Fruit fly (Drosophila melanogaster) whole organism, embryonic: Measurements from ENCODE around the gene bun.

Experiments used
- BtbVII ChIP-seq: fragments of 200-800 bp; sonication (Bioruptor generic); optimal IDR thresholded peaks from 3 replicates; lab custom pipeline; 2017; ENCODE audit warnings: missing biosample characterization, mild to moderate bottlenecking, missing genetic modification characterization
- CG10543 ChIP-seq: fragments of 200-800 bp; sonication (Bioruptor generic); optimal IDR thresholded peaks from 3 replicates; lab custom pipeline; 2017; ENCODE audit warnings: missing biosample characterization, mild to moderate bottlenecking, missing genetic modification characterization, moderate library complexity
- CG10959 ChIP-seq: fragments of 200-800 bp; sonication (Bioruptor generic); IDR thresholded peaks from 2 replicates; pipeline ENCODE4 v1.3.6; 2022; ENCODE audit warnings: missing biosample characterization, missing genetic modification characterization
- CG11398 ChIP-seq: fragments of 200-800 bp; sonication (Bioruptor generic); optimal IDR thresholded peaks from 2 replicates; lab custom pipeline; 2016; ENCODE audit warnings: missing biosample characterization, missing genetic modification characterization
- CG12104 ChIP-seq: fragments of 200-800 bp; sonication (Bioruptor generic); optimal IDR thresholded peaks from 3 replicates; lab custom pipeline; 2016; ENCODE audit warnings: missing biosample characterization, missing genetic modification characterization
- CG13624 ChIP-seq: fragments of 200-800 bp; sonication (Bioruptor generic); optimal IDR thresholded peaks from 2 replicates; lab custom pipeline; 2016; ENCODE audit warnings: missing biosample characterization, missing genetic modification characterization
- CG13894 ChIP-seq: fragments of 200-800 bp; sonication (Bioruptor generic); optimal IDR thresholded peaks from 3 replicates; lab custom pipeline; 2018; ENCODE audit warnings: missing biosample characterization, mild to moderate bottlenecking, missing genetic modification characterization, moderate library complexity
- CG17328 ChIP-seq: fragments of 200-800 bp; sonication (Bioruptor generic); IDR thresholded peaks from 2 replicates; pipeline ENCODE4 v1.3.6; 2022; ENCODE audit warnings: missing biosample characterization, missing genetic modification characterization
- CG17612 ChIP-seq: fragments of 200-800 bp; sonication (Bioruptor generic); IDR thresholded peaks from 2 replicates; pipeline ENCODE4 v1.3.6; 2022; ENCODE audit warnings: missing biosample characterization, missing genetic modification characterization
- CG1792 ChIP-seq: fragments of 200-800 bp; sonication (Bioruptor generic); optimal IDR thresholded peaks from 2 replicates; lab custom pipeline; 2016; ENCODE audit warnings: missing biosample characterization, missing genetic modification characterization
- CG18764 ChIP-seq: fragments of 200-800 bp; sonication (Bioruptor generic); optimal IDR thresholded peaks from 3 replicates; lab custom pipeline; 2016; ENCODE audit warnings: missing biosample characterization, missing genetic modification characterization
- CG2129 ChIP-seq: fragments of 200-800 bp; sonication (Bioruptor generic); IDR thresholded peaks from 2 replicates; pipeline ENCODE4 v1.3.6; 2022; ENCODE audit warnings: missing biosample characterization, missing genetic modification characterization; ENCODE audit not compliant: partially characterized antibody
- CG31365 ChIP-seq: fragments of 200-800 bp; sonication (Bioruptor generic); optimal IDR thresholded peaks from 2 replicates; lab custom pipeline; 2018; ENCODE audit warnings: missing biosample characterization, mild to moderate bottlenecking, missing genetic modification characterization
- CG31441 ChIP-seq: fragments of 200-800 bp; sonication (Bioruptor generic); IDR thresholded peaks from 2 replicates; pipeline ENCODE4 v1.3.6; 2022; ENCODE audit warnings: missing biosample characterization, missing genetic modification characterization
- CG3281 ChIP-seq: fragments of 200-800 bp; sonication (Bioruptor generic); optimal IDR thresholded peaks from 3 replicates; lab custom pipeline; 2017; ENCODE audit warnings: missing biosample characterization, mild to moderate bottlenecking, missing genetic modification characterization
- CG33557 ChIP-seq: fragments of 200-800 bp; sonication (Bioruptor generic); optimal IDR thresholded peaks from 2 replicates; lab custom pipeline; 2019; ENCODE audit warnings: missing biosample characterization, mild to moderate bottlenecking, missing genetic modification characterization, moderate library complexity
- CG4820 ChIP-seq: fragments of 200-800 bp; sonication (Bioruptor generic); optimal IDR thresholded peaks from 3 replicates; lab custom pipeline; 2016; ENCODE audit warnings: missing biosample characterization, missing genetic modification characterization
- CG6854 ChIP-seq: fragments of 200-800 bp; sonication (Bioruptor generic); optimal IDR thresholded peaks from 3 replicates; lab custom pipeline; 2017; ENCODE audit warnings: missing biosample characterization, mild to moderate bottlenecking, missing genetic modification characterization
- CG8281 ChIP-seq: fragments of 200-800 bp; sonication (Bioruptor generic); optimal IDR thresholded peaks from 2 replicates; lab custom pipeline; 2018; ENCODE audit warnings: missing biosample characterization, mild to moderate bottlenecking, missing genetic modification characterization, moderate library complexity
- CG8944 ChIP-seq: fragments of 200-800 bp; sonication (Bioruptor generic); optimal IDR thresholded peaks from 3 replicates; lab custom pipeline; 2016; ENCODE audit warnings: missing biosample characterization, missing genetic modification characterization
- CoRest ChIP-seq: fragments of 200-800 bp; sonication (Bioruptor generic); optimal IDR thresholded peaks from 3 replicates; lab custom pipeline; 2018; ENCODE audit warnings: missing biosample characterization, mild to moderate bottlenecking, missing genetic modification characterization, moderate library complexity
- Deaf1 ChIP-seq: fragments of 200-800 bp; optimal IDR thresholded peaks from 3 replicates; lab custom pipeline; 2019; ENCODE audit warnings: missing biosample characterization, mild to moderate bottlenecking, missing genetic modification characterization, moderate library complexity
- Elba2 ChIP-seq: fragments of 200-800 bp; sonication (Bioruptor generic); optimal IDR thresholded peaks from 3 replicates; lab custom pipeline; 2016; ENCODE audit warnings: missing biosample characterization, missing genetic modification characterization
- HHEX ChIP-seq: fragments of 200-800 bp; sonication (Bioruptor generic); optimal IDR thresholded peaks from 3 replicates; lab custom pipeline; 2017; ENCODE audit warnings: missing biosample characterization, mild to moderate bottlenecking, missing genetic modification characterization, missing genetic modification reagents
- HLH54F ChIP-seq: fragments of 200-800 bp; sonication (Bioruptor generic); optimal IDR thresholded peaks from 3 replicates; lab custom pipeline; 2016; ENCODE audit warnings: missing biosample characterization, missing genetic modification characterization
- Kr ChIP-seq: fragments of 200-800 bp; sonication (Bioruptor generic); optimal IDR thresholded peaks from 2 replicates; lab custom pipeline; 2017; ENCODE audit warnings: missing biosample characterization, mild to moderate bottlenecking, missing genetic modification characterization
- Med ChIP-seq: fragments of 200-800 bp; sonication (Bioruptor generic); peaks from one replicate; lab custom pipeline; 2016; ENCODE audit warnings: missing biosample characterization, missing genetic modification characterization, mild to moderate bottlenecking, inconsistent platforms, moderate library complexity
- NfI ChIP-seq: fragments of 200-800 bp; sonication (Bioruptor generic); optimal IDR thresholded peaks from 3 replicates; lab custom pipeline; 2018; ENCODE audit warnings: missing biosample characterization, mild to moderate bottlenecking, missing genetic modification characterization, moderate library complexity
- Rx ChIP-seq: fragments of 200-800 bp; sonication (Bioruptor generic); IDR thresholded peaks from 2 replicates; pipeline ENCODE4 v1.3.6; 2022; ENCODE audit warnings: missing biosample characterization, missing genetic modification characterization
- Scr ChIP-seq: fragments of 200-800 bp; sonication (Bioruptor generic); IDR thresholded peaks from 2 replicates; pipeline ENCODE4 v1.3.6; 2022; ENCODE audit warnings: missing biosample characterization, missing genetic modification characterization; ENCODE audit not compliant: partially characterized antibody
- Side ChIP-seq: fragments of 200-800 bp; sonication (Bioruptor generic); optimal IDR thresholded peaks from 2 replicates; lab custom pipeline; 2016; ENCODE audit warnings: missing biosample characterization, missing genetic modification characterization
- Tbp ChIP-seq: fragments of >200 bp; optimal IDR thresholded peaks from 2 replicates; lab custom pipeline; 2018; ENCODE audit warnings: missing biosample characterization, missing genetic modification characterization
- ac ChIP-seq: fragments of 200-800 bp; sonication (Bioruptor generic); optimal IDR thresholded peaks from 3 replicates; lab custom pipeline; 2017; ENCODE audit warnings: missing biosample characterization, mild to moderate bottlenecking, missing genetic modification characterization
- bowl ChIP-seq: fragments of 200-800 bp; sonication (Bioruptor generic); IDR thresholded peaks from 2 replicates; pipeline ENCODE4 v1.3.6; 2022; ENCODE audit warnings: missing biosample characterization, missing genetic modification characterization
- chinmo ChIP-seq: fragments of 200-800 bp; sonication (Bioruptor generic); IDR thresholded peaks from 4 replicates; pipeline ENCODE4 v1.3.6; 2022; ENCODE audit warnings: missing biosample characterization, missing genetic modification characterization; ENCODE audit not compliant: partially characterized antibody
- crol ChIP-seq: fragments of 200-800 bp; sonication (Bioruptor generic); IDR thresholded peaks from 2 replicates; pipeline ENCODE4 v1.3.6; 2022; ENCODE audit warnings: missing biosample characterization, missing genetic modification characterization
- grn ChIP-seq: fragments of 200-800 bp; sonication (Bioruptor generic); optimal IDR thresholded peaks from 3 replicates; lab custom pipeline; 2017; ENCODE audit warnings: missing biosample characterization, missing genetic modification characterization
- hkb ChIP-seq, 2 experiments: fragments of 200-800 bp in 1 of 2; fragments of >200 bp in 1 of 2; sonication (Bioruptor generic) in 1 of 2; IDR thresholded peaks in 1 of 2; optimal IDR thresholded peaks in 1 of 2; 2 replicates each; pipeline versions ENCODE4 v1.3.6 to Lab custom; 2017 to 2022; ENCODE audit warnings: missing biosample characterization in 1 of 2, missing genetic modification characterization in 1 of 2
- mam ChIP-seq: fragments of 200-800 bp; sonication (Bioruptor generic); optimal IDR thresholded peaks from 3 replicates; lab custom pipeline; 2016; ENCODE audit warnings: missing biosample characterization, missing genetic modification characterization
- odd ChIP-seq: fragments of 200-800 bp; sonication (Bioruptor generic); optimal IDR thresholded peaks from 2 replicates; lab custom pipeline; 2017; ENCODE audit warnings: missing biosample characterization, mild to moderate bottlenecking, missing genetic modification characterization
- pb ChIP-seq: fragments of 200-800 bp; sonication (Bioruptor generic); optimal IDR thresholded peaks from 3 replicates; lab custom pipeline; 2016; ENCODE audit warnings: missing biosample characterization, missing genetic modification characterization
- ro ChIP-seq: fragments of 200-800 bp; sonication (Bioruptor generic); IDR thresholded peaks from 2 replicates; pipeline ENCODE4 v1.3.6; 2022; ENCODE audit warnings: missing biosample characterization, missing genetic modification characterization
- sens-2 ChIP-seq: fragments of 200-800 bp; sonication (Bioruptor generic); IDR thresholded peaks from 2 replicates; pipeline ENCODE4 v1.3.6; 2022; ENCODE audit warnings: missing biosample characterization, missing genetic modification characterization
- shn ChIP-seq: fragments of 200-800 bp; sonication (Bioruptor generic); optimal IDR thresholded peaks from 3 replicates; lab custom pipeline; 2016; ENCODE audit warnings: missing biosample characterization, missing genetic modification characterization
- sima ChIP-seq: fragments of 200-800 bp; sonication (Bioruptor generic); optimal IDR thresholded peaks from 2 replicates; lab custom pipeline; 2016; ENCODE audit warnings: missing biosample characterization, missing genetic modification characterization
- stc ChIP-seq: fragments of 200-800 bp; sonication (Bioruptor generic); IDR thresholded peaks from 2 replicates; pipeline ENCODE4 v1.3.6; 2022; ENCODE audit warnings: missing biosample characterization, missing genetic modification characterization
- tio ChIP-seq: fragments of 200-800 bp; sonication (Bioruptor generic); optimal IDR thresholded peaks from 2 replicates; lab custom pipeline; 2017; ENCODE audit warnings: missing biosample characterization, missing genetic modification characterization, inconsistent platforms
- trem ChIP-seq: fragments of 200-800 bp; optimal IDR thresholded peaks from 3 replicates; lab custom pipeline; 2019; ENCODE audit warnings: missing biosample characterization, mild to moderate bottlenecking, missing genetic modification characterization, moderate library complexity
- twi ChIP-seq: fragments of 200-800 bp; optimal IDR thresholded peaks from 2 replicates; lab custom pipeline; 2019; ENCODE audit warnings: missing biosample characterization, mild to moderate bottlenecking, missing genetic modification characterization, moderate library complexity
- vnd ChIP-seq: fragments of 200-800 bp; sonication (Bioruptor generic); IDR thresholded peaks from 3 replicates; pipeline ENCODE4 v1.3.6; 2022; ENCODE audit warnings: missing biosample characterization, missing genetic modification characterization; ENCODE audit not compliant: partially characterized antibody

bun gene

dm6 chr2L:12493101-12493770 is 53.2 kb downstream of the bun start (continued):
- no peak for TF ChIP-seq CG2129 (GFP tag; lab: Robert Waterston, UW)
- TF ChIP-seq Tbp (GFP tag; lab: Kevin White, UChicago) = no peak
- TF ChIP-seq stc (GFP tag; lab: Robert Waterston, UW) = no peak
- TF ChIP-seq CG18764 (GFP tag; lab: Kevin White, UChicago) = no peak
- TF ChIP-seq CG13894 = peak; percentile 31
- TF ChIP-seq CG10543 (GFP tag; lab: Kevin White, UChicago) = peak; percentile 67
- no peak for TF ChIP-seq CG4820
- TF ChIP-seq twi (tag; lab: Kevin White, UChicago) = no peak
- no peak for TF ChIP-seq HLH54F (GFP tag; lab: Kevin White, UChicago)
- no peak for TF ChIP-seq Elba2 (GFP tag; lab: Kevin White, UChicago)
- no peak for TF ChIP-seq CG8944 (GFP tag; lab: Kevin White, UChicago)
- TF ChIP-seq sima (GFP tag; lab: Kevin White, UChicago) = no peak
- TF ChIP-seq hkb (optimal IDR thresholded peaks at IDR 0.05; lab: Kevin White, UChicago) = no peak
- peak; percentile 43; the same call in 1 of the 2 replicates for TF ChIP-seq hkb (GFP tag; IDR thresholded peaks at IDR 0.05; lab: Robert Waterston, UW)
- TF ChIP-seq bowl (GFP tag; lab: Robert Waterston, UW) = no peak; the same call in 1 of the 2 replicates
- peak; percentile 54 for TF ChIP-seq Med
- TF ChIP-seq shn (GFP tag; lab: Kevin White, UChicago) = no peak
- TF ChIP-seq CG33557 (GFP tag; lab: Kevin White, UChicago) = no peak
- no peak for TF ChIP-seq tio (GFP tag; lab: Kevin White, UChicago)
- no peak for TF ChIP-seq Scr (GFP tag; lab: Robert Waterston, UW)
- no peak for TF ChIP-seq ro (GFP tag; lab: Robert Waterston, UW)
- no peak for TF ChIP-seq CG3281
- TF ChIP-seq grn (GFP tag; lab: Kevin White, UChicago) = peak; percentile 46
- TF ChIP-seq CoRest (tag; lab: Kevin White, UChicago) = no peak
- no peak for TF ChIP-seq CG31441 (GFP tag; lab: Robert Waterston, UW)
- TF ChIP-seq CG10959 (GFP tag; lab: Robert Waterston, UW) = no peak
- TF ChIP-seq Side (GFP tag; lab: Kevin White, UChicago) = no peak
- TF ChIP-seq CG31365 (tag; lab: Kevin White, UChicago) = no peak
- no peak for TF ChIP-seq CG1792
- no peak for TF ChIP-seq pb (GFP tag; lab: Kevin White, UChicago)
- TF ChIP-seq NfI (GFP tag; lab: Kevin White, UChicago) = no peak
- TF ChIP-seq vnd (GFP tag; lab: Robert Waterston, UW) = no peak
- no peak for TF ChIP-seq odd (GFP tag; lab: Kevin White, UChicago)
- no peak for TF ChIP-seq Kr (GFP tag; lab: Kevin White, UChicago)
- peak; percentile 1 for TF ChIP-seq HHEX (GFP tag; lab: Kevin White, UChicago)
- peak; percentile 93 for TF ChIP-seq Deaf1 (tag; lab: Kevin White, UChicago)
- no peak for TF ChIP-seq CG11398
- no peak for TF ChIP-seq CG13624
- no peak for TF ChIP-seq BtbVII (GFP tag; lab: Kevin White, UChicago)
- TF ChIP-seq CG6854 (GFP tag; lab: Kevin White, UChicago) = no peak
- no peak for TF ChIP-seq sens-2
- TF ChIP-seq chinmo (GFP tag; lab: Robert Waterston, UW) = 0 out of 4 replicates have a peak, but pooled peaks have one; percentile 67
- no peak for TF ChIP-seq CG17328 (GFP tag; lab: Robert Waterston, UW)
- TF ChIP-seq Rx (GFP tag; lab: Robert Waterston, UW) = no peak
- TF ChIP-seq CG8281 (tag; lab: Kevin White, UChicago) = no peak
- TF ChIP-seq trem (tag; lab: Kevin White, UChicago) = no peak
- no peak for TF ChIP-seq CG12104 (GFP tag; lab: Kevin White, UChicago)
- TF ChIP-seq crol (GFP tag; lab: Robert Waterston, UW) = no peak
- no peak for TF ChIP-seq mam
- no peak for TF ChIP-seq ac
- no peak for TF ChIP-seq CG17612 (GFP tag; lab: Robert Waterston, UW)
